Fruit fly (Drosophila melanogaster) whole organism, embryonic: ENCODE results near the gene CG13097.

ENCODE experiments used
- Bgb ChIP-seq: fragments of 200-800 bp; sonication (Bioruptor generic); IDR thresholded peaks from 2 replicates; pipeline ENCODE4 v1.3.6; 2022; ENCODE audit warnings: missing biosample characterization, missing genetic modification characterization; ENCODE audit not compliant: partially characterized antibody
- Blimp-1 ChIP-seq: fragments of 200-800 bp; sonication (Bioruptor generic); optimal IDR thresholded peaks from 3 replicates; lab custom pipeline; 2018; ENCODE audit warnings: missing biosample characterization, missing genetic modification characterization, mild to moderate bottlenecking, moderate library complexity, missing genetic modification reagents
- CG10462 ChIP-seq: fragments of 200-800 bp; sonication (Bioruptor generic); optimal IDR thresholded peaks from 2 replicates; lab custom pipeline; 2016; ENCODE audit warnings: missing biosample characterization, missing genetic modification characterization
- CG10565 ChIP-seq: fragments of 200-800 bp; sonication (Bioruptor generic); optimal IDR thresholded peaks from 3 replicates; lab custom pipeline; 2016; ENCODE audit warnings: missing biosample characterization, mild to moderate bottlenecking, missing genetic modification characterization
- CG11560 ChIP-seq: fragments of 200-800 bp; sonication (Bioruptor generic); IDR thresholded peaks from 3 replicates; pipeline ENCODE4 v1.3.6; 2022; ENCODE audit warnings: missing biosample characterization, missing genetic modification characterization
- CG12391 ChIP-seq: fragments of 200-800 bp; sonication (Bioruptor generic); optimal IDR thresholded peaks from 3 replicates; lab custom pipeline; 2018; ENCODE audit warnings: missing biosample characterization, mild to moderate bottlenecking, missing genetic modification characterization, moderate library complexity
- CG14050 ChIP-seq: fragments of 200-800 bp; sonication (Bioruptor generic); IDR thresholded peaks from 3 replicates; pipeline ENCODE4 v1.3.6; 2022; ENCODE audit warnings: missing biosample characterization, missing genetic modification characterization
- CG14710 ChIP-seq: fragments of 200-800 bp; sonication (Bioruptor generic); optimal IDR thresholded peaks from 3 replicates; lab custom pipeline; 2019; ENCODE audit warnings: missing biosample characterization, mild to moderate bottlenecking, missing genetic modification characterization, moderate library complexity
- CG1647 ChIP-seq: fragments of 200-800 bp; sonication (Bioruptor generic); optimal IDR thresholded peaks from 3 replicates; lab custom pipeline; 2016; ENCODE audit warnings: missing biosample characterization, missing genetic modification characterization
- CG17361 ChIP-seq: fragments of 200-800 bp; sonication (Bioruptor generic); IDR thresholded peaks from 3 replicates; pipeline ENCODE4 v1.3.6; 2022; ENCODE audit warnings: missing biosample characterization, missing genetic modification characterization
- CG18764 ChIP-seq: fragments of 200-800 bp; sonication (Bioruptor generic); optimal IDR thresholded peaks from 3 replicates; lab custom pipeline; 2016; ENCODE audit warnings: missing biosample characterization, missing genetic modification characterization
- CG2875 ChIP-seq: fragments of 200-800 bp; sonication (Bioruptor generic); optimal IDR thresholded peaks from 2 replicates; lab custom pipeline; 2017; ENCODE audit warnings: missing biosample characterization, mild to moderate bottlenecking, missing genetic modification characterization, missing genetic modification reagents
- CG34224 ChIP-seq: fragments of 200-800 bp; sonication (Bioruptor generic); IDR thresholded peaks from 3 replicates; pipeline ENCODE4 v1.3.6; 2022; ENCODE audit warnings: missing biosample characterization, missing genetic modification characterization; ENCODE audit not compliant: partially characterized antibody
- CG4424 ChIP-seq: fragments of 200-800 bp; sonication (Bioruptor generic); optimal IDR thresholded peaks from 3 replicates; lab custom pipeline; 2016; ENCODE audit warnings: missing biosample characterization, missing genetic modification characterization
- CG6254 ChIP-seq: fragments of 200-800 bp; sonication (Bioruptor generic); optimal IDR thresholded peaks from 3 replicates; lab custom pipeline; 2017; ENCODE audit warnings: mild to moderate bottlenecking, missing biosample characterization, missing genetic modification reagents, missing genetic modification characterization
- CG7963 ChIP-seq: fragments of 200-800 bp; sonication (Bioruptor generic); IDR thresholded peaks from 3 replicates; pipeline ENCODE4 v1.3.6; 2022; ENCODE audit warnings: missing biosample characterization, missing genetic modification characterization; ENCODE audit not compliant: partially characterized antibody
- CG8944 ChIP-seq: fragments of 200-800 bp; sonication (Bioruptor generic); optimal IDR thresholded peaks from 3 replicates; lab custom pipeline; 2016; ENCODE audit warnings: missing biosample characterization, missing genetic modification characterization
- D ChIP-seq, 2 experiments: fragments of 200-800 bp in 1 of 2; fragments of >200 bp in 1 of 2; sonication (Bioruptor generic) in 1 of 2; optimal IDR thresholded peaks; 2 replicates in 1 of 2; 3 replicates in 1 of 2; lab custom pipeline; 2017; ENCODE audit warnings: mild to moderate bottlenecking in 1 of 2, missing biosample characterization in 1 of 2, missing genetic modification characterization in 1 of 2, missing genetic modification reagents in 1 of 2
- Deaf1 ChIP-seq: fragments of 200-800 bp; optimal IDR thresholded peaks from 3 replicates; lab custom pipeline; 2019; ENCODE audit warnings: missing biosample characterization, mild to moderate bottlenecking, missing genetic modification characterization, moderate library complexity
- Dfd ChIP-seq, 2 experiments: fragments of >200 bp; optimal IDR thresholded peaks; 2 replicates each; lab custom pipeline; 2017; ENCODE audit warnings: missing biosample characterization in 2 of 2, missing genetic modification characterization in 2 of 2
- Dll ChIP-seq: fragments of 200-800 bp; sonication (Bioruptor generic); IDR thresholded peaks from 4 replicates; pipeline ENCODE4 v1.3.6; 2022; ENCODE audit warnings: missing biosample characterization, missing genetic modification characterization; ENCODE audit not compliant: partially characterized antibody
- E2f2 ChIP-seq: fragments of 200-800 bp; sonication (Bioruptor generic); IDR thresholded peaks from 2 replicates; pipeline ENCODE4 v1.3.6; 2022; ENCODE audit warnings: missing biosample characterization, missing genetic modification characterization
- H2.0 ChIP-seq: fragments of 200-800 bp; sonication (Bioruptor generic); IDR thresholded peaks from 2 replicates; pipeline ENCODE4 v1.3.6; 2022; ENCODE audit warnings: missing biosample characterization, missing genetic modification characterization
- HLHmδ ChIP-seq: fragments of 200-800 bp; sonication (Bioruptor generic); optimal IDR thresholded peaks from 2 replicates; lab custom pipeline; 2018; ENCODE audit warnings: missing biosample characterization, mild to moderate bottlenecking, missing genetic modification characterization, moderate library complexity
- Jarid2 ChIP-seq: fragments of 200-800 bp; sonication (Bioruptor generic); optimal IDR thresholded peaks from 3 replicates; lab custom pipeline; 2017; ENCODE audit warnings: mild to moderate bottlenecking, missing biosample characterization, missing genetic modification reagents, missing genetic modification characterization
- Nf-YC ChIP-seq: fragments of 200-800 bp; optimal IDR thresholded peaks from 3 replicates; lab custom pipeline; 2019; ENCODE audit warnings: missing biosample characterization, mild to moderate bottlenecking, missing genetic modification characterization, moderate library complexity
- Oli ChIP-seq: fragments of 200-800 bp; sonication (Bioruptor generic); optimal IDR thresholded peaks from 2 replicates; lab custom pipeline; 2018; ENCODE audit warnings: missing biosample characterization, mild to moderate bottlenecking, missing genetic modification characterization, moderate library complexity
- PHDP ChIP-seq: fragments of 200-800 bp; sonication (Bioruptor generic); optimal IDR thresholded peaks from 3 replicates; lab custom pipeline; 2018; ENCODE audit warnings: missing biosample characterization, mild to moderate bottlenecking, missing genetic modification characterization, moderate library complexity
- Pdp1 ChIP-seq, 2 experiments: fragments of 200-800 bp; sonication (Bioruptor generic); optimal IDR thresholded peaks; 3 replicates each; lab custom pipeline; 2016; ENCODE audit warnings: missing biosample characterization in 2 of 2, missing genetic modification characterization in 2 of 2, mild to moderate bottlenecking in 1 of 2, moderate library complexity in 1 of 2
- Ptx1 ChIP-seq: fragments of 200-800 bp; sonication (Bioruptor generic); IDR thresholded peaks from 2 replicates; pipeline ENCODE4 v1.3.6; 2022; ENCODE audit warnings: missing biosample characterization, missing genetic modification characterization
- Ravus ChIP-seq: fragments of 200-800 bp; sonication (Bioruptor generic); IDR thresholded peaks from 2 replicates; pipeline ENCODE4 v1.3.6; 2022; ENCODE audit warnings: missing biosample characterization, missing genetic modification characterization
- Scr ChIP-seq: fragments of 200-800 bp; sonication (Bioruptor generic); IDR thresholded peaks from 2 replicates; pipeline ENCODE4 v1.3.6; 2022; ENCODE audit warnings: missing biosample characterization, missing genetic modification characterization; ENCODE audit not compliant: partially characterized antibody
- Stat92E ChIP-seq, 3 experiments: fragments of >200 bp in 2 of 3; fragments of 200-800 bp in 1 of 3; sonication (Bioruptor generic) in 1 of 3; optimal IDR thresholded peaks; 2 replicates each; lab custom pipeline; 2017 to 2019; ENCODE audit warnings: missing biosample characterization in 3 of 3, missing genetic modification characterization in 3 of 3, mild to moderate bottlenecking in 1 of 3, moderate library complexity in 1 of 3
- Tbp ChIP-seq: fragments of >200 bp; optimal IDR thresholded peaks from 2 replicates; lab custom pipeline; 2018; ENCODE audit warnings: missing biosample characterization, missing genetic modification characterization
- ash1 ChIP-seq: fragments of 200-800 bp; sonication (Bioruptor generic); optimal IDR thresholded peaks from 2 replicates; lab custom pipeline; 2018; ENCODE audit warnings: missing biosample characterization, mild to moderate bottlenecking, missing genetic modification characterization
- bbx ChIP-seq: fragments of 200-800 bp; sonication (Bioruptor generic); IDR thresholded peaks from 2 replicates; pipeline ENCODE4 v1.3.6; 2022; ENCODE audit warnings: missing biosample characterization, missing genetic modification characterization; ENCODE audit not compliant: partially characterized antibody
- chif ChIP-seq, 2 experiments: fragments of 200-800 bp; sonication (Bioruptor generic); optimal IDR thresholded peaks; 3 replicates each; lab custom pipeline; 2016; ENCODE audit warnings: missing biosample characterization in 2 of 2, missing genetic modification characterization in 2 of 2
- gro ChIP-seq: fragments of 200-800 bp; sonication (Bioruptor generic); optimal IDR thresholded peaks from 2 replicates; lab custom pipeline; 2016; ENCODE audit warnings: missing biosample characterization, missing genetic modification characterization
- hth ChIP-seq: fragments of >200 bp; optimal IDR thresholded peaks from 2 replicates; lab custom pipeline; 2017; ENCODE audit warnings: inconsistent platforms
- inv ChIP-seq: fragments of 200-800 bp; sonication (Bioruptor generic); IDR thresholded peaks from 2 replicates; pipeline ENCODE4 v1.3.6; 2022; ENCODE audit warnings: missing biosample characterization, missing genetic modification characterization; ENCODE audit not compliant: partially characterized antibody
- mld ChIP-seq: fragments of 200-800 bp; sonication (Bioruptor generic); IDR thresholded peaks from 3 replicates; pipeline ENCODE4 v1.3.6; 2022; ENCODE audit warnings: missing biosample characterization, missing genetic modification characterization; ENCODE audit not compliant: partially characterized antibody
- nerfin-2 ChIP-seq: fragments of 200-800 bp; sonication (Bioruptor generic); IDR thresholded peaks from 2 replicates; pipeline ENCODE4 v1.3.6; 2022; ENCODE audit warnings: missing biosample characterization, missing genetic modification characterization; ENCODE audit not compliant: partially characterized antibody
- peb ChIP-seq: fragments of 200-800 bp; sonication (Bioruptor generic); IDR thresholded peaks from 2 replicates; pipeline ENCODE4 v1.3.6; 2022; ENCODE audit warnings: missing biosample characterization, missing genetic modification characterization
- so ChIP-seq: fragments of 200-800 bp; sonication (Bioruptor generic); IDR thresholded peaks from 3 replicates; pipeline ENCODE4 v1.3.6; 2022; ENCODE audit warnings: missing biosample characterization, missing genetic modification characterization
- stwl ChIP-seq: fragments of 200-800 bp; sonication (Bioruptor generic); optimal IDR thresholded peaks from 3 replicates; lab custom pipeline; 2018; ENCODE audit warnings: missing biosample characterization, mild to moderate bottlenecking, missing genetic modification characterization, moderate library complexity
- tll ChIP-seq, 2 experiments: fragments of 200-800 bp in 1 of 2; fragments of >200 bp in 1 of 2; sonication (Bioruptor generic) in 1 of 2; optimal IDR thresholded peaks; 2 replicates each; lab custom pipeline; 2017 to 2019; ENCODE audit warnings: missing biosample characterization in 2 of 2, missing genetic modification characterization in 2 of 2, mild to moderate bottlenecking in 1 of 2, moderate library complexity in 1 of 2
- tup ChIP-seq: fragments of 200-800 bp; sonication (Bioruptor generic); optimal IDR thresholded peaks from 2 replicates; lab custom pipeline; 2016; ENCODE audit warnings: missing biosample characterization, mild to moderate bottlenecking, missing genetic modification characterization, moderate library complexity
- yki ChIP-seq: fragments of >200 bp; optimal IDR thresholded peaks from 3 replicates; lab custom pipeline; 2018

CG13097 gene

DNA sequence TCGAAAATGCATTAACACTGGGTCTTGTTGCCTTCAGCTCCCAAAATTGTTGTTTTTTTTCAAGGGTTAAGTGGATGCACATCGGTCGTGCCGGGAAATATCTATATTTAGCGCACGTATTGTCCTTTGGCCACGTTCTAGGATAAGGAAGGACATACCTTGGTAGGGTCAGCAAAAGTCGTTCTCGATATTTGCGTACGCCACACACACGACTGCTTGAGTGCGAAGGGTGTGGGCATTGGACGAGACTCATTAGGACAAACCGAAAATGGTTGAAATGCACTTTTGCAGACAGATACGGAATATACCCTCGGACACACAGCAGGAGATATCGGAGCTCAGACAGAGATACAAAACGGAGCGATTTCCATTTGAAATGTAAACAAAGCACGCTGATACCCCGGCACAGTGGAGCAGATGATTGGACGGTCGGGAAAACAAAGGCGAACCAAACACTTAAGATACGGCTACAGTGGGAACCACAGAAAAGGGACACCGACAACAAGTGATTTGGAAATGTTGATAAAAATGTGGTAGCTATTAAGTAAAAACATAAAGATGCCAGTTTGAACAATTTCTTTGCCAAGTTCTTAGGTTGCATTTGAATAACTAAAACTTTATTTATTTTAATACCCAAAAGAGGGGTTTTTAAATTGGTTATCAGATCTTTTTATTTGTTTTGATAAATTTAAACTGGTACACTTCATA is 30.9 kb upstream of the CG13097 start (continued):
- TF ChIP-seq nerfin-2 (GFP tag; lab: Robert Waterston, UW) (no peak), Deaf1 (tag; lab: Kevin White, UChicago) (no peak), CG10462 (GFP tag; lab: Kevin White, UChicago) (no peak), gro (GFP tag; lab: Kevin White, UChicago) (no peak), tup (peak; percentile 15), Scr (GFP tag; lab: Robert Waterston, UW) (no peak), Stat92E (GFP tag; optimal IDR thresholded peaks at IDR 0.05; lab: Kevin White, UChicago) (no peak), inv (GFP tag; lab: Robert Waterston, UW) (no peak), CG4424 (GFP tag; lab: Kevin White, UChicago) (no peak), Blimp-1 (GFP tag; lab: Kevin White, UChicago) (no peak), Dfd (GFP tag; optimal IDR thresholded peaks at IDR 0.05; lab: Kevin White, UChicago) (no peak), tll (GFP tag; optimal IDR thresholded peaks at IDR 0.05; lab: Kevin White, UChicago) (peak in 1 of 2 experiments; percentile 81), mld (GFP tag; lab: Robert Waterston, UW) (no peak), Ptx1 (GFP tag; lab: Robert Waterston, UW) (no peak), D (optimal IDR thresholded peaks at IDR 0.05; lab: Kevin White, UChicago) (no peak), D (GFP tag; optimal IDR thresholded peaks at IDR 0.05; lab: Kevin White, UChicago) (peak; percentile 22), chif (GFP tag; optimal IDR thresholded peaks at IDR 0.05; lab: Kevin White, UChicago) (peak in 1 of 2 experiments; percentile 18), peb (GFP tag; lab: Robert Waterston, UW) (no peak), hth (lab: Kevin White, UChicago) (no peak), CG17361 (GFP tag; lab: Robert Waterston, UW) (0 out of 3 replicates have a peak, but pooled peaks have one; percentile 12), CG1647 (no peak), bbx (no peak), PHDP (tag; lab: Kevin White, UChicago) (no peak), Ravus (GFP tag; lab: Robert Waterston, UW) (no peak), CG7963 (GFP tag; lab: Robert Waterston, UW) (no peak), E2f2 (GFP tag; lab: Robert Waterston, UW) (no peak), H2.0 (GFP tag; lab: Robert Waterston, UW) (no peak), CG6254 (GFP tag; lab: Kevin White, UChicago) (peak; percentile 2), Jarid2 (no peak), CG2875 (GFP tag; lab: Kevin White, UChicago) (no peak), Oli (tag; lab: Kevin White, UChicago) (peak; percentile 1), Bgb (no peak), Nf-YC (tag; lab: Kevin White, UChicago) (no peak), CG12391 (tag; lab: Kevin White, UChicago) (peak; percentile 4), Pdp1 (GFP tag; optimal IDR thresholded peaks at IDR 0.05; lab: Kevin White, UChicago) (peak in 1 of 2 experiments; percentile 10), CG18764 (GFP tag; lab: Kevin White, UChicago) (no peak), CG34224 (GFP tag; lab: Robert Waterston, UW) (no peak), Tbp (GFP tag; lab: Kevin White, UChicago) (no peak), CG8944 (no peak), so (no peak), ash1 (no peak), CG11560 (tag; lab: Robert Waterston, UW) (no peak), stwl (tag; lab: Kevin White, UChicago) (no peak), CG10565 (GFP tag; lab: Kevin White, UChicago) (no peak), Dll (GFP tag; lab: Robert Waterston, UW) (no peak), yki (no peak), CG14710 (peak; percentile 9), HLHmδ (GFP tag; lab: Kevin White, UChicago) (no peak), CG14050 (GFP tag; lab: Robert Waterston, UW) (no peak)
